Fruit fly (Drosophila melanogaster) whole organism, wandering third instar larva: ENCODE data around the gene Nepl17.

Experiments
- Abd-B ChIP-seq: fragments of >200 bp; optimal IDR thresholded peaks from 2 replicates; lab custom pipeline; 2017; ENCODE audit warnings: missing biosample characterization, missing genetic modification characterization
- HLH106 ChIP-seq: fragments of 200-800 bp; optimal IDR thresholded peaks from 3 replicates; lab custom pipeline; 2019; ENCODE audit warnings: missing biosample characterization, mild to moderate bottlenecking, missing genetic modification characterization, moderate library complexity
- Myc ChIP-seq: fragments of >200 bp; optimal IDR thresholded peaks from 2 replicates; lab custom pipeline; 2017
- br ChIP-seq: fragments of 200-800 bp; sonication (Bioruptor generic); optimal IDR thresholded peaks from 2 replicates; lab custom pipeline; 2016; ENCODE audit warnings: missing biosample characterization, missing genetic modification characterization
- dsf ChIP-seq: sonication (Bioruptor generic); optimal IDR thresholded peaks from 2 replicates; lab custom pipeline; 2016; ENCODE audit warnings: missing biosample characterization, missing genetic modification characterization, borderline replicate concordance
- foxo ChIP-seq, 2 experiments: fragments of 200-800 bp; sonication (Bioruptor generic); optimal IDR thresholded peaks; 2 replicates in 1 of 2; 3 replicates in 1 of 2; lab custom pipeline; 2016 to 2017; ENCODE audit warnings: missing biosample characterization in 2 of 2, missing genetic modification characterization in 2 of 2
- fru ChIP-seq: fragments of 200-800 bp; sonication (Bioruptor generic); optimal IDR thresholded peaks from 3 replicates; lab custom pipeline; 2016; ENCODE audit warnings: missing biosample characterization, mild to moderate bottlenecking, missing genetic modification characterization
- h ChIP-seq: fragments of 200-800 bp; sonication (Bioruptor generic); optimal IDR thresholded peaks from 3 replicates; lab custom pipeline; 2016; ENCODE audit warnings: missing biosample characterization, mild to moderate bottlenecking, missing genetic modification characterization
- lola ChIP-seq: fragments of >200 bp; optimal IDR thresholded peaks from 2 replicates; lab custom pipeline; 2017; ENCODE audit warnings: missing biosample characterization, missing genetic modification characterization
- pan ChIP-seq: fragments of >200 bp; optimal IDR thresholded peaks from 2 replicates; lab custom pipeline; 2017
- psq ChIP-seq: fragments of 200-800 bp; sonication (Bioruptor generic); optimal IDR thresholded peaks from 3 replicates; lab custom pipeline; 2017; ENCODE audit warnings: missing biosample characterization, mild to moderate bottlenecking, missing genetic modification characterization, moderate library complexity
- rgr ChIP-seq: fragments of 200-800 bp; sonication (Bioruptor generic); optimal IDR thresholded peaks from 3 replicates; lab custom pipeline; 2016; ENCODE audit warnings: missing biosample characterization, mild to moderate bottlenecking, missing genetic modification characterization
- usp ChIP-seq: fragments of >200 bp; optimal IDR thresholded peaks from 2 replicates; lab custom pipeline; 2017; ENCODE audit warnings: missing biosample characterization, missing genetic modification characterization

- TF ChIP-seq h (GFP tag; lab: Kevin White, UChicago) (no peak), psq (GFP tag; lab: Kevin White, UChicago) (no peak), usp (GFP tag; lab: Kevin White, UChicago) (no peak), HLH106 (tag; lab: Kevin White, UChicago) (no peak), rgr (GFP tag; lab: Kevin White, UChicago) (no peak), br (GFP tag; lab: Kevin White, UChicago) (no peak), pan (lab: Kevin White, UChicago) (no peak), dsf (no peak), Abd-B (GFP tag; lab: Kevin White, UChicago) (no peak), Myc (no peak), foxo (GFP tag; optimal IDR thresholded peaks at IDR 0.05; lab: Kevin White, UChicago) (no peak), fru (no peak), lola (GFP tag; lab: Kevin White, UChicago) (no peak)
These were observed 32.1 kb upstream of the Nepl17 start for dm6 chr3R:28840620-28841019.
